Fruit fly (Drosophila melanogaster) whole organism, prepupa: ENCODE data around the gene CCAP.
A peak's percentile ranks its signal among the peaks of the same experiment; 100 is the strongest.

ENCODE experiments used
- CG6808 ChIP-seq: fragments of 200-800 bp; sonication (Bioruptor generic); optimal IDR thresholded peaks from 3 replicates; lab custom pipeline; 2017; ENCODE audit warnings: missing biosample characterization, missing genetic modification characterization, mild to moderate bottlenecking, moderate library complexity, missing genetic modification reagents
- CG9139 ChIP-seq: fragments of 200-800 bp; sonication (Bioruptor generic); optimal IDR thresholded peaks from 3 replicates; lab custom pipeline; 2017; ENCODE audit warnings: missing biosample characterization, mild to moderate bottlenecking, missing genetic modification characterization
- Eip93F ChIP-seq: fragments of 200-800 bp; sonication (Bioruptor generic); optimal IDR thresholded peaks from 2 replicates; lab custom pipeline; 2016; ENCODE audit warnings: missing biosample characterization, mild to moderate bottlenecking, missing genetic modification characterization
- eg ChIP-seq: fragments of 200-800 bp; sonication (Bioruptor generic); IDR thresholded peaks from 3 replicates; pipeline ENCODE4 v1.3.6; 2022; ENCODE audit warnings: missing biosample characterization, missing genetic modification characterization
- svp ChIP-seq: fragments of 200-800 bp; sonication (Bioruptor generic); peaks from one replicate; lab custom pipeline; 2016; ENCODE audit warnings: missing biosample characterization, missing genetic modification characterization

- peak; percentile 14 for TF ChIP-seq CG9139 (GFP tag; lab: Kevin White, UChicago)
- no peak for TF ChIP-seq CG6808 (GFP tag; lab: Kevin White, UChicago)
- TF ChIP-seq eg (GFP tag; lab: Robert Waterston, UW), result 0 out of 3 replicates have a peak, but pooled peaks have one; percentile 43
- TF ChIP-seq svp, result no peak
- no peak for TF ChIP-seq Eip93F (GFP tag; lab: Kevin White, UChicago)
Measured at dm6 chr3R:22666449-22667283, 35.2 kb downstream of the CCAP start.
